Fruit fly (Drosophila melanogaster): Measurements from ENCODE around the gene Nf-YC.

- TF ChIP-seq cnc (optimal IDR thresholded peaks at IDR 0.05), result no peak
- peak; percentile 73 for TF ChIP-seq kay (GFP tag; ENCODE audit: borderline replicate concordance)
- no peak for TF ChIP-seq bab1 (GFP tag; optimal IDR thresholded peaks at IDR 0.05)
These were observed 36.5 kb upstream of the Nf-YC start for dm6 chrX:6857269-6857668.

All from whole organism, adult.